Worm (Caenorhabditis elegans) whole organism, dauer: Measurements from ENCODE around the gene C44H4.4.

Experiments used
- unc-62 ChIP-seq: sonication (generic microtip); optimal IDR thresholded peaks from 2 replicates; lab custom pipeline; 2017; ENCODE audit warnings: missing biosample characterization, missing genetic modification reagents, missing genetic modification characterization

Gene C44H4.4

ce11 chrX:14523275-14523674 lies 65.6 kb downstream of the C44H4.4 start, which contains the start of gene nspc-16:
nspc-16 (plus strand) TSS chrX:14523575.
- no peak for TF ChIP-seq unc-62 (GFP tag; lab: Kevin White, UChicago)

ce11 chrX:14520463-14520862 lies 68.4 kb downstream of the C44H4.4 start, which contains the start of gene D1025.1:
D1025.1 (plus strand) TSS chrX:14520763.
- TF ChIP-seq unc-62 (GFP tag; lab: Kevin White, UChicago) = no peak
